Fruit fly (Drosophila melanogaster) whole organism, embryonic: ENCODE measurements around the gene CG31204.

Source experiments
- CG1647 ChIP-seq: fragments of 200-800 bp; sonication (Bioruptor generic); optimal IDR thresholded peaks from 3 replicates; lab custom pipeline; 2016; ENCODE audit warnings: missing biosample characterization, missing genetic modification characterization
- CG32772 ChIP-seq: fragments of 200-800 bp; sonication (Bioruptor generic); IDR thresholded peaks from 2 replicates; pipeline ENCODE4 v1.3.6; 2022; ENCODE audit warnings: missing biosample characterization, missing genetic modification characterization
- HLH4C ChIP-seq: fragments of 200-800 bp; sonication (Bioruptor generic); IDR thresholded peaks from 3 replicates; pipeline ENCODE4 v1.3.6; 2022; ENCODE audit warnings: missing biosample characterization, missing genetic modification characterization; ENCODE audit not compliant: partially characterized antibody
- Myb ChIP-seq: fragments of 200-800 bp; sonication (Bioruptor generic); optimal IDR thresholded peaks from 2 replicates; lab custom pipeline; 2016; ENCODE audit warnings: missing biosample characterization, missing genetic modification characterization
- Nf-YB ChIP-seq: fragments of 200-800 bp; sonication (Bioruptor generic); optimal IDR thresholded peaks from 3 replicates; lab custom pipeline; 2019; ENCODE audit warnings: missing biosample characterization, mild to moderate bottlenecking, missing genetic modification characterization, moderate library complexity
- ac ChIP-seq: fragments of 200-800 bp; sonication (Bioruptor generic); optimal IDR thresholded peaks from 3 replicates; lab custom pipeline; 2017; ENCODE audit warnings: missing biosample characterization, mild to moderate bottlenecking, missing genetic modification characterization
- corto ChIP-seq: fragments of 200-800 bp; sonication (Bioruptor generic); optimal IDR thresholded peaks from 2 replicates; lab custom pipeline; 2016; ENCODE audit warnings: missing biosample characterization, mild to moderate bottlenecking, missing genetic modification characterization, moderate library complexity
- h ChIP-seq: fragments of >200 bp; optimal IDR thresholded peaks from 2 replicates; lab custom pipeline; 2017
- lab ChIP-seq: fragments of 200-800 bp; sonication (Bioruptor generic); optimal IDR thresholded peaks from 3 replicates; lab custom pipeline; 2017; ENCODE audit warnings: missing biosample characterization, missing genetic modification characterization, mild to moderate bottlenecking, moderate library complexity, missing genetic modification reagents
- mam ChIP-seq: fragments of 200-800 bp; sonication (Bioruptor generic); optimal IDR thresholded peaks from 3 replicates; lab custom pipeline; 2016; ENCODE audit warnings: missing biosample characterization, missing genetic modification characterization
- pfk ChIP-seq: fragments of 200-800 bp; sonication (Bioruptor generic); optimal IDR thresholded peaks from 2 replicates; lab custom pipeline; 2018; ENCODE audit warnings: missing biosample characterization, mild to moderate bottlenecking, missing genetic modification characterization, moderate library complexity
- scrt ChIP-seq: fragments of 200-800 bp; sonication (Bioruptor generic); optimal IDR thresholded peaks from 2 replicates; lab custom pipeline; 2018; ENCODE audit warnings: missing biosample characterization, mild to moderate bottlenecking, missing genetic modification characterization, moderate library complexity
- tin ChIP-seq: fragments of 200-800 bp; sonication (Bioruptor generic); optimal IDR thresholded peaks from 3 replicates; lab custom pipeline; 2016; ENCODE audit warnings: missing biosample characterization, missing genetic modification characterization
- zfh2 ChIP-seq: fragments of 200-800 bp; sonication (Bioruptor generic); optimal IDR thresholded peaks from 2 replicates; lab custom pipeline; 2016; ENCODE audit warnings: missing biosample characterization, missing genetic modification characterization

DNA sequence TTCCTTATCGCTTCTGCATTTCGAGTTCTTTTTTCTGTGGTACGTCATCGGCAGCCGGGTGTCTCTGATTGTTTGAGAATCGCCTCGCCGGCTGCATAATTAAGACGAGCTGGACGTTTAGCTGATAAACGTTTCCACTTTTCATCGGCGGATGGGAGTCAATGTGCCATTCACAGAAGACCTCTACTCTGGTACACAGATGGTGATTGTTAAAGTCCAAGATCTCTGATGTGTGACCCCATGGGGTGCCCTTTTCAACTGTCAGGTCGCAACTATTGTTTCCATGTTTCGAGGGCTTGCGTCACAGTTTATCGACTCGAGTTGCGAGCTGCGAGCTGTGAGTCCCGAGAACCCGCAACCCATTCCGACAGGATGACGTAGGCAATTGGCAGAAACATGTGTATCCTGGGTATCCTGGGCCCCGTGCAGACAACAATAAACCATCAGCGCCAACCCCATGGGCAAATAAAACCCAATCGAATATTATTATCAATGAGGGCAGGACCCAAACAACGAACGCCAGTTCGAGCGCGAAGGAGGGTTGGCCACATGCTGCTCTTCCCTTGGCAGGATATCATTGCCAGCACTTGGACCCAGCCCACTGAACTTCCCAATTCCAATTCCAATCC lies 13.8 kb upstream of the CG31204 start:
- no peak for TF ChIP-seq HLH4C
- TF ChIP-seq pfk (GFP tag; lab: Kevin White, UChicago) = no peak
- TF ChIP-seq Nf-YB = no peak
- TF ChIP-seq scrt (GFP tag; lab: Kevin White, UChicago) = no peak
- TF ChIP-seq CG1647 (GFP tag; lab: Kevin White, UChicago) = no peak
- no peak for TF ChIP-seq lab
- TF ChIP-seq mam (GFP tag; lab: Kevin White, UChicago) = no peak
- no peak for TF ChIP-seq ac (GFP tag; lab: Kevin White, UChicago)
- TF ChIP-seq CG32772 = no peak
- no peak for TF ChIP-seq corto (GFP tag; lab: Kevin White, UChicago)
- TF ChIP-seq h (lab: Kevin White, UChicago) = no peak
- TF ChIP-seq tin (GFP tag; lab: Kevin White, UChicago) = no peak
- TF ChIP-seq zfh2 (GFP tag; lab: Kevin White, UChicago) = no peak
- no peak for TF ChIP-seq Myb
